Fruit fly (Drosophila melanogaster) whole organism, prepupa: ENCODE measurements around the gene TotB.
A peak's percentile ranks its signal among the peaks of the same experiment; 100 is the strongest.

ENCODE experiments used
- CG10669 ChIP-seq: fragments of 200-800 bp; sonication (Bioruptor generic); optimal IDR thresholded peaks from 3 replicates; lab custom pipeline; 2018; ENCODE audit warnings: missing biosample characterization, mild to moderate bottlenecking, missing genetic modification characterization, moderate library complexity
- CG32006 ChIP-seq: fragments of 200-800 bp; sonication (Bioruptor generic); optimal IDR thresholded peaks from 3 replicates; lab custom pipeline; 2017; ENCODE audit warnings: missing biosample characterization, mild to moderate bottlenecking, missing genetic modification characterization
- Eip78C ChIP-seq: fragments of 200-800 bp; sonication (Bioruptor generic); peaks from one replicate; lab custom pipeline; 2016; ENCODE audit warnings: missing biosample characterization, missing genetic modification characterization
- Ets96B ChIP-seq: fragments of 200-800 bp; optimal IDR thresholded peaks from 2 replicates; lab custom pipeline; 2019; ENCODE audit warnings: missing biosample characterization, mild to moderate bottlenecking, missing genetic modification characterization, moderate library complexity
- Hr38 ChIP-seq: sonication (Bioruptor generic); optimal IDR thresholded peaks from 2 replicates; lab custom pipeline; 2016; ENCODE audit warnings: missing biosample characterization, missing genetic modification characterization
- Hr39 ChIP-seq: fragments of 200-800 bp; sonication (Bioruptor generic); optimal IDR thresholded peaks from 2 replicates; lab custom pipeline; 2016; ENCODE audit warnings: missing biosample characterization, missing genetic modification characterization
- acj6 ChIP-seq: fragments of 200-800 bp; sonication (Bioruptor generic); optimal IDR thresholded peaks from 3 replicates; lab custom pipeline; 2016; ENCODE audit warnings: missing biosample characterization, missing genetic modification characterization
- fd85E ChIP-seq: fragments of 200-800 bp; sonication (Bioruptor generic); optimal IDR thresholded peaks from 3 replicates; lab custom pipeline; 2016; ENCODE audit warnings: missing biosample characterization, missing genetic modification characterization
- ss ChIP-seq, 2 experiments: fragments of 200-800 bp; sonication (Bioruptor generic); optimal IDR thresholded peaks; 2 replicates in 1 of 2; 3 replicates in 1 of 2; lab custom pipeline; 2017 to 2018; ENCODE audit warnings: mild to moderate bottlenecking in 2 of 2, missing biosample characterization in 2 of 2, missing genetic modification characterization in 2 of 2, moderate library complexity in 1 of 2
- topi ChIP-seq: fragments of 200-800 bp; sonication (Bioruptor generic); optimal IDR thresholded peaks from 3 replicates; lab custom pipeline; 2016; ENCODE audit warnings: missing biosample characterization, missing genetic modification characterization

- TF ChIP-seq Ets96B (tag; lab: Kevin White, UChicago) (no peak), CG10669 (GFP tag; lab: Kevin White, UChicago) (no peak), CG32006 (no peak), acj6 (GFP tag; lab: Kevin White, UChicago) (no peak), Hr38 (GFP tag; lab: Kevin White, UChicago) (no peak), Hr39 (GFP tag; lab: Kevin White, UChicago) (no peak), topi (no peak), ss (GFP tag; optimal IDR thresholded peaks at IDR 0.05; lab: Kevin White, UChicago) (no peak), fd85E (no peak), Eip78C (GFP tag; lab: Kevin White, UChicago) (peak; percentile 5)
These were observed 39.0 kb upstream of the TotB start for dm6 chr3R:20834770-20835183.
